Fruit fly (Drosophila melanogaster): ENCODE data around the gene CG17544.

DNA sequence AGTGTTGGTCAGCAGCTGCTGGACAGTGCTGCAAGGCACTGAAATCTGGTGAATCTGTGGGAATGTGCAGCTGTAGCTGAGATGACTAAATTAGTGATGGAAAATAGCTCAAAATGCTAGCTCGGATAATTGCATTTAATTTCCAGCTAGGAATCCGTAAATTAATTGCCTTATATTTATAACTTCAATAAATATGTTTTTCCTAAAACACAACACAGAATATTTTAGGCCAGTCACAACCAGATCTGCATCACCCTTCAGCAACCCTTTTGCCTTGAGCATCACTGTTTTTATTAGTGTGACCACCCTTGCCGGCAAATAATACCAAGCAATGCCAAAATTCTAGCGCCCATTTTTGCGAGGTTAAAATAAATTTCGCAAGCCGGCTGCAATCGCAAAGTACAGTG is 46.4 kb upstream of the CG17544 start, which contains the start of gene Hs2st:
- TF ChIP-seq usp (GFP tag; optimal IDR thresholded peaks at IDR 0.05) (no peak), Dll (optimal IDR thresholded peaks at IDR 0.05) (no peak), CG8478 (optimal IDR thresholded peaks at IDR 0.05) (no peak)

Measured in whole organism.